Fruit fly (Drosophila melanogaster): ENCODE results near the gene Rev1.

dm6 chr3L:633272-634254 lies 20.6 kb upstream of the Rev1 start:
- peak; percentile 88 for TF ChIP-seq CG8944 (GFP tag; optimal IDR thresholded peaks at IDR 0.05)
- TF ChIP-seq mld (GFP tag; IDR thresholded peaks at IDR 0.05; ENCODE audit: partially characterized antibody), result no peak
- no peak for TF ChIP-seq Opbp (GFP tag; IDR thresholded peaks at IDR 0.05; ENCODE audit: partially characterized antibody)
- peak; percentile 14 for TF ChIP-seq Dip3 (GFP tag; optimal IDR thresholded peaks at IDR 0.05)
- TF ChIP-seq hkb (optimal IDR thresholded peaks at IDR 0.05), result no peak
- peak; percentile 83 for TF ChIP-seq hkb (GFP tag; IDR thresholded peaks at IDR 0.05)
- TF ChIP-seq CG34376 (GFP tag; optimal IDR thresholded peaks at IDR 0.05), result peak; percentile 61
- TF ChIP-seq CG16863 (GFP tag; optimal IDR thresholded peaks at IDR 0.05), result peak; percentile 86
- TF ChIP-seq CG9609 (GFP tag; optimal IDR thresholded peaks at IDR 0.05), result peak; percentile 83
- TF ChIP-seq caup (GFP tag; optimal IDR thresholded peaks at IDR 0.05; ENCODE audit: severe bottlenecking), result peak; percentile 29
- TF ChIP-seq CG4617 (GFP tag; optimal IDR thresholded peaks at IDR 0.05; ENCODE audit: borderline replicate concordance), result peak; percentile 71
- no peak for TF ChIP-seq CrebB (tag; optimal IDR thresholded peaks at IDR 0.05)
- TF ChIP-seq dati (GFP tag; IDR thresholded peaks at IDR 0.05), result 0 out of 2 replicates have a peak, but pooled peaks have one; percentile 33
- TF ChIP-seq CG31224 (GFP tag; IDR thresholded peaks at IDR 0.05), result no peak
